Fruit fly (Drosophila melanogaster) whole organism, prepupa: ENCODE results near the gene CG16965.

Experiments
- Blimp-1 ChIP-seq: fragments of 200-800 bp; sonication (Bioruptor generic); optimal IDR thresholded peaks from 3 replicates; lab custom pipeline; 2017; ENCODE audit warnings: missing biosample characterization, missing genetic modification characterization, mild to moderate bottlenecking, moderate library complexity, missing genetic modification reagents
- CG11902 ChIP-seq: fragments of 200-800 bp; sonication (Bioruptor generic); optimal IDR thresholded peaks from 3 replicates; lab custom pipeline; 2016; ENCODE audit warnings: missing biosample characterization, missing genetic modification characterization
- CG31627 ChIP-seq: fragments of 200-800 bp; sonication (Bioruptor generic); optimal IDR thresholded peaks from 3 replicates; lab custom pipeline; 2016; ENCODE audit warnings: missing biosample characterization, missing genetic modification characterization
- CG6276 ChIP-seq: fragments of 200-800 bp; sonication (Bioruptor generic); optimal IDR thresholded peaks from 2 replicates; lab custom pipeline; 2017; ENCODE audit warnings: missing biosample characterization, mild to moderate bottlenecking, missing genetic modification characterization
- CG7368 ChIP-seq: fragments of 200-800 bp; sonication (Bioruptor generic); optimal IDR thresholded peaks from 3 replicates; lab custom pipeline; 2016; ENCODE audit warnings: missing biosample characterization, missing genetic modification characterization
- CG9139 ChIP-seq: fragments of 200-800 bp; sonication (Bioruptor generic); optimal IDR thresholded peaks from 3 replicates; lab custom pipeline; 2017; ENCODE audit warnings: missing biosample characterization, mild to moderate bottlenecking, missing genetic modification characterization
- Eip78C ChIP-seq: fragments of 200-800 bp; sonication (Bioruptor generic); peaks from one replicate; lab custom pipeline; 2016; ENCODE audit warnings: missing biosample characterization, missing genetic modification characterization
- Eip93F ChIP-seq: fragments of 200-800 bp; sonication (Bioruptor generic); optimal IDR thresholded peaks from 2 replicates; lab custom pipeline; 2016; ENCODE audit warnings: missing biosample characterization, mild to moderate bottlenecking, missing genetic modification characterization
- Ets21C ChIP-seq: fragments of 200-800 bp; sonication (Bioruptor generic); optimal IDR thresholded peaks from 3 replicates; lab custom pipeline; 2016; ENCODE audit warnings: missing biosample characterization, missing genetic modification characterization
- Gug ChIP-seq: fragments of 200-800 bp; sonication (Bioruptor generic); IDR thresholded peaks from 2 replicates; pipeline ENCODE4 v1.3.6; 2022; ENCODE audit warnings: missing biosample characterization, missing genetic modification characterization
- Lpt ChIP-seq: fragments of 200-800 bp; sonication (Bioruptor generic); optimal IDR thresholded peaks from 3 replicates; lab custom pipeline; 2016; ENCODE audit warnings: missing biosample characterization, missing genetic modification characterization
- Sox102F ChIP-seq: fragments of 200-800 bp; sonication (Bioruptor generic); optimal IDR thresholded peaks from 2 replicates; lab custom pipeline; 2016; ENCODE audit warnings: missing biosample characterization, mild to moderate bottlenecking, missing genetic modification characterization
- eg ChIP-seq: fragments of 200-800 bp; sonication (Bioruptor generic); IDR thresholded peaks from 3 replicates; pipeline ENCODE4 v1.3.6; 2022; ENCODE audit warnings: missing biosample characterization, missing genetic modification characterization
- lz ChIP-seq: fragments of 200-800 bp; sonication (Bioruptor generic); optimal IDR thresholded peaks from 3 replicates; lab custom pipeline; 2016; ENCODE audit warnings: missing biosample characterization, missing genetic modification characterization

DNA sequence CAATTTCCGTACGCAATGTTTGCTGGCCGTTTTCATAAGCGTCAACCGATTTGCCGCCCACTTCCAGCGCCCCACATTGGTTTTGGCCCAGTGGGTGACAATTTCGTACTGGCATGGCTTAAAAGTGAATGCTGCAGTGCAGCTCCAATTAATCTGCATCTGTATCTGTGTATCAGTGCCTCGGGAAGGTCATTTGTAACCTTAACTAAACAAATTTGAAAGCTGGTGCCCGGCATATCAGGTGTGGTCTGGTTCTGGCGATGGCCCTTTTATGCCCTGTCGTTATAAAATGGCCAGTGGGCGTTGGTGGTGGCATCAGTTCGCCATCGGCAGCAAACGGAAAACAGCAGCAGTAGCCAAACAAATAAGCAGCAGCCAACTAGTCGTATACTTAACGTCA lies 37.6 kb upstream of the CG16965 start, which contains the start of gene Crys:
- TF ChIP-seq CG9139 (GFP tag; lab: Kevin White, UChicago) (no peak), CG11902 (GFP tag; lab: Kevin White, UChicago) (no peak), Gug (GFP tag; lab: Robert Waterston, UW) (no peak), Blimp-1 (no peak), lz (GFP tag; lab: Kevin White, UChicago) (no peak), Eip78C (GFP tag; lab: Kevin White, UChicago) (no peak), CG6276 (GFP tag; lab: Kevin White, UChicago) (no peak), Sox102F (no peak), CG31627 (GFP tag; lab: Kevin White, UChicago) (no peak), Eip93F (GFP tag; lab: Kevin White, UChicago) (no peak), eg (GFP tag; lab: Robert Waterston, UW) (no peak), Ets21C (GFP tag; lab: Kevin White, UChicago) (no peak), Lpt (GFP tag; lab: Kevin White, UChicago) (no peak), CG7368 (no peak)
